Worm (Caenorhabditis elegans) whole organism, early embryonic: ENCODE data around the gene dgtr-1.

ENCODE experiments used
- B0310.2 ChIP-seq: sonication (generic microtip); optimal IDR thresholded peaks from 2 replicates; lab custom pipeline; 2016; ENCODE audit warnings: mild to moderate bottlenecking, missing genetic modification characterization, missing compliant biosample characterization
- ama-1 ChIP-seq: fragments of 150-350 bp; optimal IDR thresholded peaks from 2 replicates; lab custom pipeline; 2014
- ceh-13 ChIP-seq: fragments of 200-800 bp; sonication (Bioruptor generic); optimal IDR thresholded peaks from 2 replicates; lab custom pipeline; 2018; ENCODE audit warnings: mild to moderate bottlenecking, missing genetic modification characterization, missing compliant biosample characterization
- ceh-36 ChIP-seq: sonication (generic microtip); optimal IDR thresholded peaks from 2 replicates; lab custom pipeline; 2016; ENCODE audit warnings: missing genetic modification characterization, inconsistent platforms, missing compliant biosample characterization
- flt-1 ChIP-seq: fragments of 200-800 bp; sonication (Bioruptor generic); IDR thresholded peaks from 2 replicates; pipeline ENCODE4 v1.3.6; 2022; ENCODE audit warnings: missing genetic modification characterization, missing compliant biosample characterization
- hmbx-1 ChIP-seq: sonication (generic microtip); optimal IDR thresholded peaks from 2 replicates; lab custom pipeline; 2016; ENCODE audit warnings: mild to moderate bottlenecking, missing genetic modification characterization, missing compliant biosample characterization
- hmg-4 ChIP-seq: fragments of 200-800 bp; sonication (Bioruptor generic); optimal IDR thresholded peaks from 2 replicates; lab custom pipeline; 2018; ENCODE audit warnings: mild to moderate bottlenecking, missing genetic modification characterization, missing compliant biosample characterization
- pes-1 ChIP-seq: fragments of 200-800 bp; sonication (Bioruptor generic); IDR thresholded peaks from 2 replicates; pipeline ENCODE4 v1.3.6; 2022; ENCODE audit warnings: missing genetic modification reagents, missing genetic modification characterization, missing compliant biosample characterization
- scrt-1 ChIP-seq: fragments of 200-800 bp; sonication (Bioruptor generic); IDR thresholded peaks from 2 replicates; pipeline ENCODE4 v1.3.6; 2022; ENCODE audit warnings: missing genetic modification characterization, missing compliant biosample characterization
- tra-4 ChIP-seq: sonication (generic microtip); optimal IDR thresholded peaks from 2 replicates; lab custom pipeline; 2017; ENCODE audit warnings: missing genetic modification characterization, missing compliant biosample characterization

DNA sequence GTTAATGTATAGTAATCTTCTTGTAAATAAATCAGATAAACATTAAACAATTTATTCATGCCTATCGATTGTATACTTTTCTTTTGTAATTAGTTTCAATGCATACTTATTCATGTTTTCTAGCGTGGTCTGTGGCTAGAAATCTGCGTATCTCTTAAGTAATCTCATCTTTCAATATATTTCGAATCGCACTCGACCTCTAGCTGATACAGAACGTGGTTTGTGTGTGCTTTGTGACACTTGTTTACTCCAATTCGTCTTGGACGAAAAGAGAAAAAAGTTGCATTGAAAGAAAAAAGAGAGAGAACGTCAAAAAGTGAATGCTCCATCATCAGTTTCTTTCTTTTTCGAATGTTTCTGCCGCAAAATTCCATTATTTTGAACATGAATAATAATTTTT lies 1.5 kb downstream of the dgtr-1 start:
- no peak for TF ChIP-seq ama-1 (lab: Kevin White, UChicago)
- TF ChIP-seq tra-4 = no peak
- TF ChIP-seq pes-1 (GFP tag; lab: Robert Waterston, UW) = no peak
- TF ChIP-seq ceh-36 (tag; lab: Kevin White, UChicago) = no peak
- no peak for TF ChIP-seq scrt-1 (GFP tag; lab: Robert Waterston, UW)
- no peak for TF ChIP-seq flt-1 (GFP tag; lab: Robert Waterston, UW)
- no peak for TF ChIP-seq hmbx-1 (tag; lab: Kevin White, UChicago)
- no peak for TF ChIP-seq B0310.2
- no peak for TF ChIP-seq ceh-13 (GFP tag; lab: Kevin White, UChicago)
- TF ChIP-seq hmg-4 = no peak
